Fruit fly (Drosophila melanogaster) whole organism, prepupa: ENCODE results near the gene gdl.
A peak's percentile ranks its signal among the peaks of the same experiment; 100 is the strongest.

Experiments
- Blimp-1 ChIP-seq: fragments of 200-800 bp; sonication (Bioruptor generic); optimal IDR thresholded peaks from 3 replicates; lab custom pipeline; 2017; ENCODE audit warnings: missing biosample characterization, missing genetic modification characterization, mild to moderate bottlenecking, moderate library complexity, missing genetic modification reagents
- CG10669 ChIP-seq: fragments of 200-800 bp; sonication (Bioruptor generic); optimal IDR thresholded peaks from 3 replicates; lab custom pipeline; 2018; ENCODE audit warnings: missing biosample characterization, mild to moderate bottlenecking, missing genetic modification characterization, moderate library complexity
- CG11902 ChIP-seq: fragments of 200-800 bp; sonication (Bioruptor generic); optimal IDR thresholded peaks from 3 replicates; lab custom pipeline; 2016; ENCODE audit warnings: missing biosample characterization, missing genetic modification characterization
- CG15336 ChIP-seq: fragments of 200-800 bp; sonication (Bioruptor generic); IDR thresholded peaks from 2 replicates; pipeline ENCODE4 v1.3.6; 2022; ENCODE audit warnings: missing biosample characterization, missing genetic modification characterization
- CG16779 ChIP-seq: fragments of 200-800 bp; sonication (Bioruptor generic); optimal IDR thresholded peaks from 3 replicates; lab custom pipeline; 2017; ENCODE audit warnings: missing biosample characterization, mild to moderate bottlenecking, missing genetic modification characterization
- CG31627 ChIP-seq: fragments of 200-800 bp; sonication (Bioruptor generic); optimal IDR thresholded peaks from 3 replicates; lab custom pipeline; 2016; ENCODE audit warnings: missing biosample characterization, missing genetic modification characterization
- CG34406 ChIP-seq: fragments of 200-800 bp; sonication (Bioruptor generic); optimal IDR thresholded peaks from 3 replicates; lab custom pipeline; 2016; ENCODE audit warnings: missing biosample characterization, missing genetic modification characterization
- CG3919 ChIP-seq: fragments of 200-800 bp; sonication (Bioruptor generic); optimal IDR thresholded peaks from 3 replicates; lab custom pipeline; 2016; ENCODE audit warnings: missing biosample characterization, missing genetic modification characterization
- CG4318 ChIP-seq: fragments of 200-800 bp; sonication (Bioruptor generic); optimal IDR thresholded peaks from 3 replicates; lab custom pipeline; 2017; ENCODE audit warnings: missing biosample characterization, mild to moderate bottlenecking, missing genetic modification characterization
- CG6163 ChIP-seq: fragments of 200-800 bp; sonication (Bioruptor generic); IDR thresholded peaks from 3 replicates; pipeline ENCODE4 v1.3.6; 2022; ENCODE audit warnings: missing biosample characterization, missing genetic modification characterization
- CG6808 ChIP-seq: fragments of 200-800 bp; sonication (Bioruptor generic); optimal IDR thresholded peaks from 3 replicates; lab custom pipeline; 2017; ENCODE audit warnings: missing biosample characterization, missing genetic modification characterization, mild to moderate bottlenecking, moderate library complexity, missing genetic modification reagents
- CG6854 ChIP-seq: fragments of 200-800 bp; sonication (Bioruptor generic); optimal IDR thresholded peaks from 2 replicates; lab custom pipeline; 2017; ENCODE audit warnings: missing biosample characterization, mild to moderate bottlenecking, missing genetic modification characterization
- CG8119 ChIP-seq: fragments of 200-800 bp; sonication (Bioruptor generic); IDR thresholded peaks from 3 replicates; pipeline ENCODE4 v1.3.6; 2022; ENCODE audit warnings: missing biosample characterization, missing genetic modification characterization
- CG8632 ChIP-seq: fragments of 200-800 bp; sonication (Bioruptor generic); optimal IDR thresholded peaks from 3 replicates; lab custom pipeline; 2016; ENCODE audit warnings: missing biosample characterization, missing genetic modification characterization
- Eip75B ChIP-seq: fragments of 200-800 bp; sonication (Bioruptor generic); optimal IDR thresholded peaks from 3 replicates; lab custom pipeline; 2016; ENCODE audit warnings: missing biosample characterization, missing genetic modification characterization
- Eip78C ChIP-seq: fragments of 200-800 bp; sonication (Bioruptor generic); peaks from one replicate; lab custom pipeline; 2016; ENCODE audit warnings: missing biosample characterization, missing genetic modification characterization
- Eip93F ChIP-seq: fragments of 200-800 bp; sonication (Bioruptor generic); optimal IDR thresholded peaks from 2 replicates; lab custom pipeline; 2016; ENCODE audit warnings: missing biosample characterization, mild to moderate bottlenecking, missing genetic modification characterization
- Ets21C ChIP-seq: fragments of 200-800 bp; sonication (Bioruptor generic); optimal IDR thresholded peaks from 3 replicates; lab custom pipeline; 2016; ENCODE audit warnings: missing biosample characterization, missing genetic modification characterization
- Gug ChIP-seq: fragments of 200-800 bp; sonication (Bioruptor generic); IDR thresholded peaks from 2 replicates; pipeline ENCODE4 v1.3.6; 2022; ENCODE audit warnings: missing biosample characterization, missing genetic modification characterization
- Hr4 ChIP-seq: fragments of 200-800 bp; sonication (Bioruptor generic); optimal IDR thresholded peaks from 3 replicates; lab custom pipeline; 2016; ENCODE audit warnings: missing biosample characterization, missing genetic modification characterization
- Lpt ChIP-seq: fragments of 200-800 bp; sonication (Bioruptor generic); optimal IDR thresholded peaks from 3 replicates; lab custom pipeline; 2016; ENCODE audit warnings: missing biosample characterization, missing genetic modification characterization
- Met ChIP-seq: fragments of 200-800 bp; sonication (Bioruptor generic); optimal IDR thresholded peaks from 3 replicates; lab custom pipeline; 2016; ENCODE audit warnings: missing biosample characterization, missing genetic modification characterization
- OdsH ChIP-seq: fragments of 200-800 bp; sonication (Bioruptor generic); optimal IDR thresholded peaks from 3 replicates; lab custom pipeline; 2016; ENCODE audit warnings: missing biosample characterization, missing genetic modification characterization
- Sox102F ChIP-seq: fragments of 200-800 bp; sonication (Bioruptor generic); optimal IDR thresholded peaks from 2 replicates; lab custom pipeline; 2016; ENCODE audit warnings: missing biosample characterization, mild to moderate bottlenecking, missing genetic modification characterization
- Sox15 ChIP-seq: fragments of 200-800 bp; sonication (Bioruptor generic); optimal IDR thresholded peaks from 3 replicates; lab custom pipeline; 2016; ENCODE audit warnings: missing biosample characterization, missing genetic modification characterization
- achi ChIP-seq: fragments of 200-800 bp; sonication (Bioruptor generic); optimal IDR thresholded peaks from 3 replicates; lab custom pipeline; 2016; ENCODE audit warnings: missing biosample characterization, missing genetic modification characterization
- acj6 ChIP-seq: fragments of 200-800 bp; sonication (Bioruptor generic); optimal IDR thresholded peaks from 3 replicates; lab custom pipeline; 2016; ENCODE audit warnings: missing biosample characterization, missing genetic modification characterization
- eg ChIP-seq: fragments of 200-800 bp; sonication (Bioruptor generic); IDR thresholded peaks from 3 replicates; pipeline ENCODE4 v1.3.6; 2022; ENCODE audit warnings: missing biosample characterization, missing genetic modification characterization
- esn ChIP-seq: fragments of 200-800 bp; sonication (Bioruptor generic); optimal IDR thresholded peaks from 2 replicates; lab custom pipeline; 2016; ENCODE audit warnings: missing biosample characterization, mild to moderate bottlenecking, missing genetic modification characterization, moderate library complexity
- fkh ChIP-seq: fragments of 200-800 bp; sonication (Bioruptor generic); optimal IDR thresholded peaks from 3 replicates; lab custom pipeline; 2017; ENCODE audit warnings: missing biosample characterization, mild to moderate bottlenecking, missing genetic modification characterization, moderate library complexity
- lz ChIP-seq: fragments of 200-800 bp; sonication (Bioruptor generic); optimal IDR thresholded peaks from 3 replicates; lab custom pipeline; 2016; ENCODE audit warnings: missing biosample characterization, missing genetic modification characterization
- ss ChIP-seq, 2 experiments: fragments of 200-800 bp; sonication (Bioruptor generic); optimal IDR thresholded peaks; 2 replicates in 1 of 2; 3 replicates in 1 of 2; lab custom pipeline; 2017 to 2018; ENCODE audit warnings: mild to moderate bottlenecking in 2 of 2, missing biosample characterization in 2 of 2, missing genetic modification characterization in 2 of 2, moderate library complexity in 1 of 2
- topi ChIP-seq: fragments of 200-800 bp; sonication (Bioruptor generic); optimal IDR thresholded peaks from 3 replicates; lab custom pipeline; 2016; ENCODE audit warnings: missing biosample characterization, missing genetic modification characterization
- vri ChIP-seq: fragments of 200-800 bp; sonication (Bioruptor generic); optimal IDR thresholded peaks from 3 replicates; lab custom pipeline; 2016; ENCODE audit warnings: missing biosample characterization, mild to moderate bottlenecking, missing genetic modification characterization

The gdl gene

dm6 chr3L:15516956-15517355, 7.7 kb downstream of the gdl start, which contains the start of gene CG13454:
Gene CG13454 (minus strand): TSS chr3L:15517056.
- no peak for TF ChIP-seq lz (GFP tag; lab: Kevin White, UChicago)
- TF ChIP-seq Gug (GFP tag; lab: Robert Waterston, UW), result no peak
- TF ChIP-seq achi (GFP tag; lab: Kevin White, UChicago), result no peak
- no peak for TF ChIP-seq CG3919 (GFP tag; lab: Kevin White, UChicago)
- no peak for TF ChIP-seq fkh (GFP tag; lab: Kevin White, UChicago)
- TF ChIP-seq CG8632 (GFP tag; lab: Kevin White, UChicago), result no peak
- TF ChIP-seq CG6808 (GFP tag; lab: Kevin White, UChicago), result no peak
- TF ChIP-seq Sox15 (GFP tag; lab: Kevin White, UChicago), result no peak
- TF ChIP-seq acj6 (GFP tag; lab: Kevin White, UChicago), result no peak
- TF ChIP-seq CG34406, result no peak
- TF ChIP-seq CG6854 (GFP tag; lab: Kevin White, UChicago), result no peak
- no peak for TF ChIP-seq CG15336 (GFP tag; lab: Robert Waterston, UW)
- TF ChIP-seq CG11902 (GFP tag; lab: Kevin White, UChicago), result no peak
- TF ChIP-seq, all 60 proteins: peak for 0

dm6 chr3L:15517508-15517907, 8.3 kb downstream of the gdl start:
- TF ChIP-seq esn (GFP tag; lab: Kevin White, UChicago) (no peak), CG6854 (GFP tag; lab: Kevin White, UChicago) (no peak), Ets21C (GFP tag; lab: Kevin White, UChicago) (no peak), OdsH (GFP tag; lab: Kevin White, UChicago) (no peak), CG31627 (GFP tag; lab: Kevin White, UChicago) (no peak), Blimp-1 (GFP tag; lab: Kevin White, UChicago) (no peak), CG10669 (GFP tag; lab: Kevin White, UChicago) (no peak), topi (GFP tag; lab: Kevin White, UChicago) (no peak), CG4318 (GFP tag; lab: Kevin White, UChicago) (no peak), Eip75B (no peak), eg (GFP tag; lab: Robert Waterston, UW) (no peak), Eip78C (GFP tag; lab: Kevin White, UChicago) (no peak), Gug (GFP tag; lab: Robert Waterston, UW) (no peak), Lpt (no peak), Met (GFP tag; lab: Kevin White, UChicago) (no peak), CG8632 (GFP tag; lab: Kevin White, UChicago) (no peak)

dm6 chr3L:15518344-15518743, 9.1 kb downstream of the gdl start:
- TF ChIP-seq vri (GFP tag; lab: Kevin White, UChicago), result peak; percentile 38
- TF ChIP-seq CG8119, result no peak
- TF ChIP-seq CG3919 (GFP tag; lab: Kevin White, UChicago), result no peak
- no peak for TF ChIP-seq Hr4 (GFP tag; lab: Kevin White, UChicago)
- no peak for TF ChIP-seq Eip93F (GFP tag; lab: Kevin White, UChicago)

- TF ChIP-seq CG16779 (tag; lab: Kevin White, UChicago) (no peak), CG10669 (GFP tag; lab: Kevin White, UChicago) (no peak), Sox102F (no peak), CG6163 (GFP tag; lab: Robert Waterston, UW) (no peak), CG6854 (GFP tag; lab: Kevin White, UChicago) (no peak)
- TF ChIP-seq, all 60 proteins: peak for 0
Observed at dm6 chr3L:15519492-15519891, 10.2 kb downstream of the gdl start, which contains the start of gene mex1. Gene mex1 (minus strand): TSS chr3L:15519592.

- TF ChIP-seq vri (GFP tag; lab: Kevin White, UChicago), result no peak
- TF ChIP-seq lz (GFP tag; lab: Kevin White, UChicago), result no peak
- TF ChIP-seq ss (GFP tag; optimal IDR thresholded peaks at IDR 0.05; lab: Kevin White, UChicago), result no peak
- no peak for TF ChIP-seq CG4318 (GFP tag; lab: Kevin White, UChicago)
Observed at dm6 chr3L:15519920-15520319, 10.7 kb downstream of the gdl start.
